Worm (Caenorhabditis elegans) whole organism, young adult: Measurements from ENCODE around the gene aat-2.

Source experiments
- C06A6.2 ChIP-seq: fragments of 200-800 bp; sonication (Bioruptor generic); conservative IDR thresholded peaks from 2 replicates; pipeline ENCODE4 v1.3.6; 2022; ENCODE audit warnings: missing genetic modification characterization, missing compliant biosample characterization
- C17E4.6 ChIP-seq: fragments of 200-800 bp; sonication (Bioruptor generic); IDR thresholded peaks from 2 replicates; pipeline ENCODE4 v1.3.6; 2022; ENCODE audit warnings: missing genetic modification reagents, missing genetic modification characterization, missing compliant biosample characterization
- F10E7.11 ChIP-seq: sonication (generic microtip); optimal IDR thresholded peaks from 2 replicates; lab custom pipeline; 2017; ENCODE audit warnings: mild to moderate bottlenecking, missing genetic modification characterization, moderate library complexity, missing compliant biosample characterization
- T26A5.8 ChIP-seq: sonication (generic microtip); optimal IDR thresholded peaks from 2 replicates; lab custom pipeline; 2016; ENCODE audit warnings: missing genetic modification characterization, missing compliant biosample characterization
- Y56A3A.18 ChIP-seq: fragments of 200-800 bp; sonication (Bioruptor generic); IDR thresholded peaks from 2 replicates; pipeline ENCODE4 v1.3.6; 2022; ENCODE audit warnings: missing genetic modification reagents, missing genetic modification characterization, missing compliant biosample characterization
- Y67H2A.10 ChIP-seq: fragments of 200-800 bp; sonication (Bioruptor generic); conservative IDR thresholded peaks from 2 replicates; pipeline ENCODE4 v1.3.6; 2022; ENCODE audit warnings: missing genetic modification reagents, missing genetic modification characterization, missing compliant biosample characterization
- akir-1 ChIP-seq: fragments of 200-800 bp; sonication (Bioruptor generic); optimal IDR thresholded peaks from 2 replicates; lab custom pipeline; 2018; ENCODE audit warnings: mild to moderate bottlenecking, missing genetic modification characterization, moderate library complexity, missing compliant biosample characterization
- aptf-2 ChIP-seq: fragments of 200-800 bp; sonication (Bioruptor generic); conservative IDR thresholded peaks from 2 replicates; pipeline ENCODE4 v1.3.6; 2022; ENCODE audit warnings: missing genetic modification reagents, missing genetic modification characterization, missing compliant biosample characterization
- atf-7 ChIP-seq: sonication (generic microtip); optimal IDR thresholded peaks from 2 replicates; lab custom pipeline; 2017; ENCODE audit warnings: mild to moderate bottlenecking, missing genetic modification characterization, missing compliant biosample characterization
- attf-3 ChIP-seq: fragments of 200-800 bp; sonication (Bioruptor generic); conservative IDR thresholded peaks from 2 replicates; pipeline ENCODE4 v1.3.6; 2022; ENCODE audit warnings: missing genetic modification reagents, missing genetic modification characterization, missing compliant biosample characterization
- attf-5 ChIP-seq: fragments of 200-800 bp; sonication (Bioruptor generic); optimal IDR thresholded peaks from 2 replicates; lab custom pipeline; 2018; ENCODE audit warnings: mild to moderate bottlenecking, missing genetic modification characterization, missing compliant biosample characterization
- attf-6 ChIP-seq: fragments of 200-800 bp; sonication (Bioruptor generic); IDR thresholded peaks from 2 replicates; pipeline ENCODE4 v1.3.6; 2022; ENCODE audit warnings: missing genetic modification reagents, missing genetic modification characterization, missing compliant biosample characterization
- bed-1 ChIP-seq: fragments of 200-800 bp; sonication (Bioruptor generic); IDR thresholded peaks from 2 replicates; pipeline ENCODE4 v1.3.6; 2022; ENCODE audit warnings: missing genetic modification reagents, missing genetic modification characterization, missing compliant biosample characterization
- cebp-1 ChIP-seq, 2 experiments: fragments of 200-800 bp in 1 of 2; sonication (Bioruptor generic) in 1 of 2; sonication (generic microtip) in 1 of 2; IDR thresholded peaks in 1 of 2; optimal IDR thresholded peaks in 1 of 2; 2 replicates each; pipeline versions ENCODE4 v1.3.6 to Lab custom; 2017 to 2022; ENCODE audit warnings: missing compliant biosample characterization in 2 of 2, missing genetic modification characterization in 2 of 2, mild to moderate bottlenecking in 1 of 2, missing genetic modification reagents in 1 of 2, moderate library complexity in 1 of 2
- ceh-91 ChIP-seq: fragments of 200-800 bp; sonication (Bioruptor generic); IDR thresholded peaks from 2 replicates; pipeline ENCODE4 v1.3.6; 2022; ENCODE audit warnings: missing genetic modification reagents, missing genetic modification characterization, missing compliant biosample characterization
- efl-1 ChIP-seq: fragments of 150-350 bp; optimal IDR thresholded peaks from 2 replicates; lab custom pipeline; 2014; ENCODE audit warnings: missing biosample characterization, missing genetic modification reagents, missing genetic modification characterization
- egl-18 ChIP-seq: fragments of 200-800 bp; sonication (Bioruptor generic); IDR thresholded peaks from 2 replicates; pipeline ENCODE4 v1.3.6; 2022; ENCODE audit warnings: missing genetic modification reagents, missing genetic modification characterization, missing compliant biosample characterization
- gei-17 ChIP-seq: fragments of 200-800 bp; sonication (Bioruptor generic); optimal IDR thresholded peaks from 2 replicates; lab custom pipeline; 2018; ENCODE audit warnings: mild to moderate bottlenecking, missing genetic modification characterization, missing compliant biosample characterization
- let-526 ChIP-seq: fragments of 200-800 bp; sonication (Bioruptor generic); IDR thresholded peaks from 2 replicates; pipeline ENCODE4 v1.3.6; 2022; ENCODE audit warnings: missing genetic modification reagents, missing genetic modification characterization, missing compliant biosample characterization
- lin-26 ChIP-seq: fragments of 200-800 bp; sonication (Bioruptor generic); IDR thresholded peaks from 2 replicates; pipeline ENCODE4 v1.3.6; 2022; ENCODE audit warnings: missing genetic modification reagents, missing genetic modification characterization, missing compliant biosample characterization
- lsl-1 ChIP-seq: fragments of 200-800 bp; sonication (Bioruptor generic); optimal IDR thresholded peaks from 2 replicates; lab custom pipeline; 2018; ENCODE audit warnings: mild to moderate bottlenecking, missing genetic modification characterization, moderate library complexity, missing compliant biosample characterization
- lsy-27 ChIP-seq: sonication (generic microtip); optimal IDR thresholded peaks from 2 replicates; lab custom pipeline; 2017; ENCODE audit warnings: missing genetic modification characterization, mild to moderate bottlenecking, missing compliant biosample characterization, antibody characterized with exemption, missing genotype, borderline replicate concordance; ENCODE audit not compliant: insufficient read depth
- mcd-1 ChIP-seq: fragments of 200-800 bp; sonication (Bioruptor generic); IDR thresholded peaks from 2 replicates; pipeline ENCODE4 v1.3.6; 2022; ENCODE audit warnings: missing genetic modification reagents, missing genetic modification characterization, missing compliant biosample characterization
- nfya-1 ChIP-seq: sonication (generic microtip); optimal IDR thresholded peaks from 2 replicates; lab custom pipeline; 2017; ENCODE audit warnings: antibody characterized with exemption, missing compliant biosample characterization, missing genetic modification characterization, borderline replicate concordance; ENCODE audit not compliant: insufficient read depth
- nhr-27 ChIP-seq: fragments of 200-800 bp; sonication (Bioruptor generic); optimal IDR thresholded peaks from 2 replicates; lab custom pipeline; 2018; ENCODE audit warnings: mild to moderate bottlenecking, missing genetic modification characterization, moderate library complexity, missing compliant biosample characterization
- nhr-80 ChIP-seq: sonication (generic microtip); optimal IDR thresholded peaks from 2 replicates; lab custom pipeline; 2016; ENCODE audit warnings: missing genetic modification characterization, missing compliant biosample characterization
- pha-4 ChIP-seq: fragments of 150-350 bp; sonication (generic microtip); optimal IDR thresholded peaks from 2 replicates; lab custom pipeline; 2014; ENCODE audit warnings: missing biosample characterization, missing genetic modification reagents, missing genetic modification characterization
- repo-1 ChIP-seq: sonication (generic microtip); optimal IDR thresholded peaks from 2 replicates; lab custom pipeline; 2017; ENCODE audit warnings: mild to moderate bottlenecking, missing genetic modification characterization, missing compliant biosample characterization
- snpc-1.3 ChIP-seq: sonication (generic microtip); optimal IDR thresholded peaks from 2 replicates; lab custom pipeline; 2017; ENCODE audit warnings: missing genetic modification characterization, mild to moderate bottlenecking, missing compliant biosample characterization, antibody characterized with exemption, moderate library complexity, missing genotype, missing genetic modification reagents; ENCODE audit not compliant: insufficient read depth
- tlf-1 ChIP-seq: fragments of 200-800 bp; sonication (Bioruptor generic); optimal IDR thresholded peaks from 2 replicates; lab custom pipeline; 2018; ENCODE audit warnings: mild to moderate bottlenecking, missing genetic modification characterization, missing compliant biosample characterization
- unc-130 ChIP-seq: sonication (generic microtip); optimal IDR thresholded peaks from 2 replicates; lab custom pipeline; 2016; ENCODE audit warnings: missing genetic modification reagents, missing genetic modification characterization, missing compliant biosample characterization
- zim-3 ChIP-seq: sonication (generic microtip); optimal IDR thresholded peaks from 2 replicates; lab custom pipeline; 2017; ENCODE audit warnings: mild to moderate bottlenecking, missing genetic modification characterization, moderate library complexity, missing compliant biosample characterization
- ztf-22 ChIP-seq: fragments of 200-800 bp; sonication (Bioruptor generic); optimal IDR thresholded peaks from 2 replicates; lab custom pipeline; 2018; ENCODE audit warnings: mild to moderate bottlenecking, missing genetic modification characterization, moderate library complexity, missing compliant biosample characterization
- ztf-3 ChIP-seq: fragments of 200-800 bp; sonication (Bioruptor generic); optimal IDR thresholded peaks from 2 replicates; lab custom pipeline; 2018; ENCODE audit warnings: mild to moderate bottlenecking, missing genetic modification characterization, missing compliant biosample characterization
- ztf-6 ChIP-seq: fragments of 200-800 bp; sonication (Bioruptor generic); IDR thresholded peaks from 2 replicates; pipeline ENCODE4 v1.3.6; 2022; ENCODE audit warnings: missing genetic modification reagents, missing genetic modification characterization, missing compliant biosample characterization

aat-2 gene

DNA sequence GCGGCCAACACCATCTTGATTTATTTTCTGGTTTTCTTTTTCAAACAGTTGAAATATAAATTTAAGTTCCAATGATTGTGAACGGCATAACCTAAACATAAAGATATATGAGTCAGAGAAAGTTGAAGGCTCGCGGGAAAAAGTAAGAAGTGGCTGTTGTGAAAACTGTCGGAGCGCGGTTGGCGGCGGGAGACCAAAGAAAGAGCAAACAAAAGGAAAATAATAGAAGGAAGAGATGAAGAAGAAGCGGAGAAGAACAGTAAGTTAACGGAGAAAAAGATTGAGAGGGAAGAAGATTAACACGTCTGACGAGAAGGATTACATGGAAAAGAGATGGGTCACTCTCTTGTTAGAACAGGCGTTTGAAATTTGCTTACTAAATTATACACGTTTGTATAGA, 38.8 kb downstream of the aat-2 start, which contains the start of gene inx-10:
Gene inx-10, minus strand, starts transcription at position 101 of the 400 bp plus-strand sequence.
- TF ChIP-seq tlf-1 (GFP tag; lab: Kevin White, UChicago), result no peak
- TF ChIP-seq egl-18, result no peak
- no peak for TF ChIP-seq nhr-80 (tag; lab: Kevin White, UChicago)
- TF ChIP-seq repo-1, result no peak
- no peak for TF ChIP-seq cebp-1 (GFP tag; IDR thresholded peaks at IDR 0.05; lab: Robert Waterston, UW)
- no peak for TF ChIP-seq cebp-1 (tag; optimal IDR thresholded peaks at IDR 0.05; lab: Kevin White, UChicago)
- no peak for TF ChIP-seq pha-4 (tag; lab: Kevin White, UChicago)
- TF ChIP-seq lsy-27 (tag; lab: Kevin White, UChicago), result no peak
- no peak for TF ChIP-seq C06A6.2 (GFP tag; lab: Robert Waterston, UW)
- TF ChIP-seq unc-130 (GFP tag; lab: Kevin White, UChicago), result no peak
- no peak for TF ChIP-seq snpc-1.3 (tag; lab: Kevin White, UChicago)
- no peak for TF ChIP-seq ceh-91 (GFP tag; lab: Robert Waterston, UW)
- TF ChIP-seq ztf-22, result no peak
- no peak for TF ChIP-seq attf-6 (GFP tag; lab: Robert Waterston, UW)
- no peak for TF ChIP-seq aptf-2 (GFP tag; lab: Robert Waterston, UW)
- TF ChIP-seq ztf-6 (GFP tag; lab: Robert Waterston, UW), result no peak
- no peak for TF ChIP-seq T26A5.8 (tag; lab: Kevin White, UChicago)
- TF ChIP-seq nhr-27 (tag; lab: Kevin White, UChicago), result no peak
- no peak for TF ChIP-seq akir-1 (GFP tag; lab: Kevin White, UChicago)
- no peak for TF ChIP-seq F10E7.11 (tag; lab: Kevin White, UChicago)

DNA sequence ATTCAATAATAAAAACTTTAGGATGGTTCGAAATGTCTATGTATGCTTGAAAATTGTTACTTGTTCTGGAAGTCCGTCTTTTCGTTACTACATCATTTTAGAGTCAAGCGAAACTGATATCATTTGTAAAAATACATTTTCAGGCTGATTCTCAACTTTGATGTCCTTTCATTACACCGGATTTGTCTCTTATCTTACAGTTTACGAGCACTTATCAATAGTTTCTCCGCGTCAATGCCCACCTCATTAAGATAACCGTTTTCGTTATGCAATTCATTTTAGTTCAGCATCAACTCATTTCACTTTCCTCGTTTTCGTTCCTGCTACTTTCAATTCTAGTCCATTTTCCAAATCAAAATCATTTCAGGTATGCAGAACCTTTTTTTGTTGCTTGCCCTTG, 43.5 kb downstream of the aat-2 start, which contains the start of gene asp-2:
Gene asp-2, plus strand, starts transcription at position 368 of the 400 bp plus-strand sequence.
- no peak for TF ChIP-seq atf-7 (tag; lab: Kevin White, UChicago)
- peak; percentile 73 for TF ChIP-seq nhr-80 (tag; lab: Kevin White, UChicago)

DNA sequence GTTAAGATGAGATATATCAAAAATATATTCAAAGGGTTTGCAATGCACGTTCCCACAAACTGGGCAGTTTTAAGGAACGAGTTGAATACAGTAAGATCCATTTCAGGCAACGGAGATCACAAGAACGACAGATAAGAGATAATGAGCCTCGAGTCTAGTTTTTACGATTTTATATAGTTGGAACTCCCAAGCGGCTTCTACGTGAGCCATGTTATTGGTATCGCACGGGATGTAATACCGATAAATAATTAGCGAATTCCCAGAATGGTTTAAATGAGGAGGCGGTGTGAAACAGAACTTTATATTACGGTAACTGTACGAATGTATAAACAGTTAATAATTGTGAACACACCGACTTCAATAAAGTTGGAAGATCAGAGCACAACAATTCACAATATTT, 47.3 kb downstream of the aat-2 start, which contains the start of gene str-177:
Gene str-177, minus strand, starts transcription at position 101 of the 400 bp plus-strand sequence.
- TF ChIP-seq ceh-91 (GFP tag; lab: Robert Waterston, UW) (no peak), bed-1 (GFP tag; lab: Robert Waterston, UW) (no peak), Y56A3A.18 (GFP tag; lab: Robert Waterston, UW) (no peak), gei-17 (GFP tag; lab: Kevin White, UChicago) (no peak), lsl-1 (GFP tag; lab: Kevin White, UChicago) (no peak), nfya-1 (tag; lab: Kevin White, UChicago) (no peak), repo-1 (no peak), attf-3 (GFP tag; lab: Robert Waterston, UW) (no peak), ztf-3 (GFP tag; lab: Kevin White, UChicago) (no peak), lin-26 (GFP tag; lab: Robert Waterston, UW) (no peak), let-526 (no peak), C17E4.6 (GFP tag; lab: Robert Waterston, UW) (no peak), mcd-1 (GFP tag; lab: Robert Waterston, UW) (no peak), efl-1 (no peak), zim-3 (tag; lab: Kevin White, UChicago) (no peak), attf-5 (no peak), Y67H2A.10 (no peak)
